Fruit fly (Drosophila melanogaster) whole organism, prepupa: Measurements from ENCODE around the gene sra.
A peak's percentile ranks its signal among the peaks of the same experiment; 100 is the strongest.

Experiments
- Blimp-1 ChIP-seq: fragments of 200-800 bp; sonication (Bioruptor generic); optimal IDR thresholded peaks from 3 replicates; lab custom pipeline; 2017; ENCODE audit warnings: missing biosample characterization, missing genetic modification characterization, mild to moderate bottlenecking, moderate library complexity, missing genetic modification reagents
- CG10631 ChIP-seq: fragments of 200-800 bp; sonication (Bioruptor generic); optimal IDR thresholded peaks from 2 replicates; lab custom pipeline; 2016; ENCODE audit warnings: missing biosample characterization, missing genetic modification characterization
- CG10669 ChIP-seq: fragments of 200-800 bp; sonication (Bioruptor generic); optimal IDR thresholded peaks from 3 replicates; lab custom pipeline; 2018; ENCODE audit warnings: missing biosample characterization, mild to moderate bottlenecking, missing genetic modification characterization, moderate library complexity
- CG11294 ChIP-seq: fragments of 200-800 bp; sonication (Bioruptor generic); IDR thresholded peaks from 2 replicates; pipeline ENCODE4 v1.3.6; 2022; ENCODE audit warnings: missing biosample characterization, missing genetic modification characterization
- CG15336 ChIP-seq: fragments of 200-800 bp; sonication (Bioruptor generic); IDR thresholded peaks from 2 replicates; pipeline ENCODE4 v1.3.6; 2022; ENCODE audit warnings: missing biosample characterization, missing genetic modification characterization
- CG16779 ChIP-seq: fragments of 200-800 bp; sonication (Bioruptor generic); optimal IDR thresholded peaks from 3 replicates; lab custom pipeline; 2017; ENCODE audit warnings: missing biosample characterization, mild to moderate bottlenecking, missing genetic modification characterization
- CG3032 ChIP-seq: fragments of 200-800 bp; optimal IDR thresholded peaks from 2 replicates; lab custom pipeline; 2019; ENCODE audit warnings: missing biosample characterization, mild to moderate bottlenecking, missing genetic modification characterization, moderate library complexity
- CG31627 ChIP-seq: fragments of 200-800 bp; sonication (Bioruptor generic); optimal IDR thresholded peaks from 3 replicates; lab custom pipeline; 2016; ENCODE audit warnings: missing biosample characterization, missing genetic modification characterization
- CG32006 ChIP-seq: fragments of 200-800 bp; sonication (Bioruptor generic); optimal IDR thresholded peaks from 3 replicates; lab custom pipeline; 2017; ENCODE audit warnings: missing biosample characterization, mild to moderate bottlenecking, missing genetic modification characterization
- CG34406 ChIP-seq: fragments of 200-800 bp; sonication (Bioruptor generic); optimal IDR thresholded peaks from 3 replicates; lab custom pipeline; 2016; ENCODE audit warnings: missing biosample characterization, missing genetic modification characterization
- CG3919 ChIP-seq: fragments of 200-800 bp; sonication (Bioruptor generic); optimal IDR thresholded peaks from 3 replicates; lab custom pipeline; 2016; ENCODE audit warnings: missing biosample characterization, missing genetic modification characterization
- CG4318 ChIP-seq: fragments of 200-800 bp; sonication (Bioruptor generic); optimal IDR thresholded peaks from 3 replicates; lab custom pipeline; 2017; ENCODE audit warnings: missing biosample characterization, mild to moderate bottlenecking, missing genetic modification characterization
- CG6276 ChIP-seq: fragments of 200-800 bp; sonication (Bioruptor generic); optimal IDR thresholded peaks from 2 replicates; lab custom pipeline; 2017; ENCODE audit warnings: missing biosample characterization, mild to moderate bottlenecking, missing genetic modification characterization
- CG6808 ChIP-seq: fragments of 200-800 bp; sonication (Bioruptor generic); optimal IDR thresholded peaks from 3 replicates; lab custom pipeline; 2017; ENCODE audit warnings: missing biosample characterization, missing genetic modification characterization, mild to moderate bottlenecking, moderate library complexity, missing genetic modification reagents
- CG6854 ChIP-seq: fragments of 200-800 bp; sonication (Bioruptor generic); optimal IDR thresholded peaks from 2 replicates; lab custom pipeline; 2017; ENCODE audit warnings: missing biosample characterization, mild to moderate bottlenecking, missing genetic modification characterization
- CG7368 ChIP-seq: fragments of 200-800 bp; sonication (Bioruptor generic); optimal IDR thresholded peaks from 3 replicates; lab custom pipeline; 2016; ENCODE audit warnings: missing biosample characterization, missing genetic modification characterization
- CG8119 ChIP-seq: fragments of 200-800 bp; sonication (Bioruptor generic); IDR thresholded peaks from 3 replicates; pipeline ENCODE4 v1.3.6; 2022; ENCODE audit warnings: missing biosample characterization, missing genetic modification characterization
- CG8319 ChIP-seq: fragments of 200-800 bp; sonication (Bioruptor generic); optimal IDR thresholded peaks from 3 replicates; lab custom pipeline; 2016; ENCODE audit warnings: missing biosample characterization, missing genetic modification characterization
- CG8632 ChIP-seq: fragments of 200-800 bp; sonication (Bioruptor generic); optimal IDR thresholded peaks from 3 replicates; lab custom pipeline; 2016; ENCODE audit warnings: missing biosample characterization, missing genetic modification characterization
- CG9139 ChIP-seq: fragments of 200-800 bp; sonication (Bioruptor generic); optimal IDR thresholded peaks from 3 replicates; lab custom pipeline; 2017; ENCODE audit warnings: missing biosample characterization, mild to moderate bottlenecking, missing genetic modification characterization
- Eip78C ChIP-seq: fragments of 200-800 bp; sonication (Bioruptor generic); peaks from one replicate; lab custom pipeline; 2016; ENCODE audit warnings: missing biosample characterization, missing genetic modification characterization
- Eip93F ChIP-seq: fragments of 200-800 bp; sonication (Bioruptor generic); optimal IDR thresholded peaks from 2 replicates; lab custom pipeline; 2016; ENCODE audit warnings: missing biosample characterization, mild to moderate bottlenecking, missing genetic modification characterization
- Ets21C ChIP-seq: fragments of 200-800 bp; sonication (Bioruptor generic); optimal IDR thresholded peaks from 3 replicates; lab custom pipeline; 2016; ENCODE audit warnings: missing biosample characterization, missing genetic modification characterization
- Ets96B ChIP-seq: fragments of 200-800 bp; optimal IDR thresholded peaks from 2 replicates; lab custom pipeline; 2019; ENCODE audit warnings: missing biosample characterization, mild to moderate bottlenecking, missing genetic modification characterization, moderate library complexity
- Hr38 ChIP-seq: sonication (Bioruptor generic); optimal IDR thresholded peaks from 2 replicates; lab custom pipeline; 2016; ENCODE audit warnings: missing biosample characterization, missing genetic modification characterization
- Hr39 ChIP-seq: fragments of 200-800 bp; sonication (Bioruptor generic); optimal IDR thresholded peaks from 2 replicates; lab custom pipeline; 2016; ENCODE audit warnings: missing biosample characterization, missing genetic modification characterization
- Hr4 ChIP-seq: fragments of 200-800 bp; sonication (Bioruptor generic); optimal IDR thresholded peaks from 3 replicates; lab custom pipeline; 2016; ENCODE audit warnings: missing biosample characterization, missing genetic modification characterization
- Lpt ChIP-seq: fragments of 200-800 bp; sonication (Bioruptor generic); optimal IDR thresholded peaks from 3 replicates; lab custom pipeline; 2016; ENCODE audit warnings: missing biosample characterization, missing genetic modification characterization
- Met ChIP-seq: fragments of 200-800 bp; sonication (Bioruptor generic); optimal IDR thresholded peaks from 3 replicates; lab custom pipeline; 2016; ENCODE audit warnings: missing biosample characterization, missing genetic modification characterization
- OdsH ChIP-seq: fragments of 200-800 bp; sonication (Bioruptor generic); optimal IDR thresholded peaks from 3 replicates; lab custom pipeline; 2016; ENCODE audit warnings: missing biosample characterization, missing genetic modification characterization
- Sox102F ChIP-seq: fragments of 200-800 bp; sonication (Bioruptor generic); optimal IDR thresholded peaks from 2 replicates; lab custom pipeline; 2016; ENCODE audit warnings: missing biosample characterization, mild to moderate bottlenecking, missing genetic modification characterization
- Sox14 ChIP-seq: fragments of 200-800 bp; sonication (Bioruptor generic); optimal IDR thresholded peaks from 3 replicates; lab custom pipeline; 2016; ENCODE audit warnings: missing biosample characterization, missing genetic modification characterization
- achi ChIP-seq: fragments of 200-800 bp; sonication (Bioruptor generic); optimal IDR thresholded peaks from 3 replicates; lab custom pipeline; 2016; ENCODE audit warnings: missing biosample characterization, missing genetic modification characterization
- acj6 ChIP-seq: fragments of 200-800 bp; sonication (Bioruptor generic); optimal IDR thresholded peaks from 3 replicates; lab custom pipeline; 2016; ENCODE audit warnings: missing biosample characterization, missing genetic modification characterization
- cyc ChIP-seq: fragments of 200-800 bp; sonication (Bioruptor generic); optimal IDR thresholded peaks from 3 replicates; lab custom pipeline; 2016; ENCODE audit warnings: missing biosample characterization, missing genetic modification characterization
- dsx ChIP-seq: fragments of 200-800 bp; optimal IDR thresholded peaks from 3 replicates; lab custom pipeline; 2019; ENCODE audit warnings: missing biosample characterization, mild to moderate bottlenecking, missing genetic modification characterization, moderate library complexity; ENCODE audit not compliant: poor library complexity, severe bottlenecking
- esn ChIP-seq: fragments of 200-800 bp; sonication (Bioruptor generic); optimal IDR thresholded peaks from 2 replicates; lab custom pipeline; 2016; ENCODE audit warnings: missing biosample characterization, mild to moderate bottlenecking, missing genetic modification characterization, moderate library complexity
- fd59A ChIP-seq: fragments of 200-800 bp; sonication (Bioruptor generic); optimal IDR thresholded peaks from 2 replicates; lab custom pipeline; 2017; ENCODE audit warnings: missing biosample characterization, mild to moderate bottlenecking, missing genetic modification characterization, missing genetic modification reagents
- fd85E ChIP-seq: fragments of 200-800 bp; sonication (Bioruptor generic); optimal IDR thresholded peaks from 3 replicates; lab custom pipeline; 2016; ENCODE audit warnings: missing biosample characterization, missing genetic modification characterization
- fkh ChIP-seq: fragments of 200-800 bp; sonication (Bioruptor generic); optimal IDR thresholded peaks from 3 replicates; lab custom pipeline; 2017; ENCODE audit warnings: missing biosample characterization, mild to moderate bottlenecking, missing genetic modification characterization, moderate library complexity
- spab ChIP-seq: fragments of 200-800 bp; sonication (Bioruptor generic); optimal IDR thresholded peaks from 2 replicates; lab custom pipeline; 2017; ENCODE audit warnings: missing biosample characterization, mild to moderate bottlenecking, missing genetic modification characterization, missing genetic modification reagents
- svp ChIP-seq: fragments of 200-800 bp; sonication (Bioruptor generic); peaks from one replicate; lab custom pipeline; 2016; ENCODE audit warnings: missing biosample characterization, missing genetic modification characterization
- vri ChIP-seq: fragments of 200-800 bp; sonication (Bioruptor generic); optimal IDR thresholded peaks from 3 replicates; lab custom pipeline; 2016; ENCODE audit warnings: missing biosample characterization, mild to moderate bottlenecking, missing genetic modification characterization

The sra gene

DNA sequence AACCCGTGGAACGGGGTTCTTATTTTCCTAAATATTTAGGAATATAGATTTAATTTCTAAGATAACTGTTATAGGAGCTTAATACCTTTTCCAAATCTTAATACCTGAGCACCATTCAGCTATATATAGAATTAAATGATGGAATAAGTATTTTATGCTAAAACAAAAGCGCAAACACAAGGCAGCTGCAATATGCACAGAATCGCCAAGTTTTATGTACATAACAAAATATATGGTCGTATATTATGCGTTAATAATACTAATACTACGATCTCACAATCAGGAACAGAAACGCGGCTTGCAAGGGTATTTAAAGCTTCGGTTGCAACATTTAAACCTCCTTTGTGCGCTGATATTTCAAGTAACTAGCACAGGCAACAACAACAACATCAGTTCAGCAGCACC is 47.9 kb downstream of the sra start (continued):
- TF ChIP-seq CG3032 (peak; percentile 91), acj6 (GFP tag; lab: Kevin White, UChicago) (peak; percentile 74), Hr38 (GFP tag; lab: Kevin White, UChicago) (no peak), spab (peak; percentile 92), CG9139 (peak; percentile 73), CG6276 (GFP tag; lab: Kevin White, UChicago) (peak; percentile 89), CG31627 (GFP tag; lab: Kevin White, UChicago) (peak; percentile 81), Hr4 (GFP tag; lab: Kevin White, UChicago) (peak; percentile 90)

DNA sequence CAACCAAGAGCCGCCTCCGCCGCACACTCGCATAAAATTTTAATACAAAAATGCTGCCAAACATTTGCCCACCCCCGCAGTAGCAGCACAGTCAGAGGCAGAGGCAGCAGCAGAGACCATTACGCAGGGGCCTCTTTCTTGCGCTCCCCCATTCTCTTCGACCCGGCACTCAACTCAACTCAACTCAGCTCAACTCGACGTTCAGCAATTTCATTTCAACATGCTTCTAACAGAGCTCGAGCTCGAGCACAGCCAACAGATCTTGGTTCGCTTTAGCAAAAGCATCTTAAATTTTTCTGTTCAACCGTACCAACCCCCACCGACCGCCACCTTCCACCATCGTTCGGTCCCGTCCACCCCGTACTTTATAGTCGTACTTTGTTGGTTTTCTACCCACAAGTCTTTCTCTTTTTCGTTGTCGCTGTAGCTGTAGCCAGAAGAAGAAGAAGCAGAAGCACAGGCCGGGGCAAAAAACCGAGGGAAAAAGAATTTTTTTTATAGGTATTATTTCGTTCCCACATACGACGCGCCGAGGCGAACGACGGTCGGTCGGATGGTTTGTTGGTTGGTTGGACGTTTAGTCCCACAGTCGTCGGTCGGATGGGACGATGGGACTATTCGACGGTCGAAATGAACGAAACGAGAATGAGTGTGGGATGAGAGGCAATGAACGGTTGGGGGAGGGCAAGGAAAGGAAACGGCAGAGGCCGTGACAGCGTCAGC is 48.6 kb downstream of the sra start:
- TF ChIP-seq CG15336 (GFP tag; lab: Robert Waterston, UW) (no peak), CG3919 (GFP tag; lab: Kevin White, UChicago) (no peak), Lpt (peak; percentile 58), dsx (GFP tag; lab: Kevin White, UChicago) (peak; percentile 87), CG6854 (GFP tag; lab: Kevin White, UChicago) (peak; percentile 38), vri (GFP tag; lab: Kevin White, UChicago) (peak; percentile 65), svp (GFP tag; lab: Kevin White, UChicago) (peak; percentile 96), Ets96B (no peak), Eip93F (GFP tag; lab: Kevin White, UChicago) (peak; percentile 68), fd85E (GFP tag; lab: Kevin White, UChicago) (peak; percentile 62), Sox14 (peak; percentile 4), Eip78C (GFP tag; lab: Kevin White, UChicago) (peak; percentile 7), fkh (GFP tag; lab: Kevin White, UChicago) (peak; percentile 41)

DNA sequence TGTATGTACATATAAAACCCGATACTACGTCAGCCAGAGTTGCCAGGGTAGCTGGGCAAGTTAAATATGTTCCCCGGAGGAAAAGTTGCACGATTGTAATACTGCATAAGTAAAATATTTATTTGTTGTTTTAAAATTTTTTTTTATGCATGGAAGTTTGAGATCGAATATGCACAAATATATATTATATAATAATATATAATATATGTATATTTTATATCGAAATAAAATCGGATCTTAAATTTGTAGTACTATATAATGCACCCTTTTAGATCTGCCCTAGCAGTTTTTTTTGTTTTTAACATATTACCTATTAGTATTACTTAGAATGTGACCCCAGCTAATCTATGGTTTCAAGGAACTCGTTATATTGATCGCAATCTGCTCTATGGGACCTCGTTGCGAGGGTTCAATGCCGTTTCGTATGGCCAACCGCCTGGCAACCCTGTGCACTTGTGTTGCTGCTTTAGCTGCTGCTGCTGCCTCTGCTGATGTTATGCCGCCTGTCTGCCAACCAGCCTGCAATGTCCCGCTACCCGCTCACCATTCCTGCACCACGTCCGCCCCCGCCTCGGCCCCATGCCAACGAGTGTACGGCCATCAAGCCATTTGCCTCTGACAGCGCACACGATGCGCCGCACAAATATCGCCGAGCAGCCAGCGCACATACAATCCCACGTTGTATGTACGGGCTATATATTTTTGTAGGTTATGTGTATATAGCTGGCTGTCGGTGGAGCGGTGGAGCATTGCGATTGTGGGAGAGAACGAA is 49.3 kb downstream of the sra start:
- peak; percentile 90 for TF ChIP-seq Ets96B
- TF ChIP-seq cyc (GFP tag; lab: Kevin White, UChicago): peak; percentile 64
- peak; percentile 36 for TF ChIP-seq Lpt
- peak; percentile 86 for TF ChIP-seq esn (GFP tag; lab: Kevin White, UChicago)
- TF ChIP-seq CG10631 (GFP tag; lab: Kevin White, UChicago): peak; percentile 98
- TF ChIP-seq CG3919 (GFP tag; lab: Kevin White, UChicago): peak; percentile 64
- TF ChIP-seq Sox14: peak; percentile 47
- no peak for TF ChIP-seq CG11294 (GFP tag; lab: Robert Waterston, UW)
- TF ChIP-seq achi (GFP tag; lab: Kevin White, UChicago): peak; percentile 94
- TF ChIP-seq CG32006 (GFP tag; lab: Kevin White, UChicago): peak; percentile 98
- TF ChIP-seq CG10669 (GFP tag; lab: Kevin White, UChicago): peak; percentile 82
- TF ChIP-seq CG8632 (GFP tag; lab: Kevin White, UChicago): peak; percentile 95
- peak; percentile 70 for TF ChIP-seq Met (GFP tag; lab: Kevin White, UChicago)
- TF ChIP-seq Blimp-1 (GFP tag; lab: Kevin White, UChicago): peak; percentile 87
- TF ChIP-seq CG15336 (GFP tag; lab: Robert Waterston, UW): no peak
- peak; percentile 75 for TF ChIP-seq CG31627 (GFP tag; lab: Kevin White, UChicago)
- TF ChIP-seq Eip78C (GFP tag; lab: Kevin White, UChicago): peak; percentile 91
- no peak for TF ChIP-seq CG8119 (GFP tag; lab: Robert Waterston, UW)
- TF ChIP-seq CG34406 (GFP tag; lab: Kevin White, UChicago): peak; percentile 96
- peak; percentile 85 for TF ChIP-seq CG16779 (tag; lab: Kevin White, UChicago)
- peak; percentile 91 for TF ChIP-seq spab
- peak; percentile 74 for TF ChIP-seq vri (GFP tag; lab: Kevin White, UChicago)
- peak; percentile 84 for TF ChIP-seq fd59A (GFP tag; lab: Kevin White, UChicago)
- TF ChIP-seq fkh (GFP tag; lab: Kevin White, UChicago): peak; percentile 12
- peak; percentile 87 for TF ChIP-seq acj6 (GFP tag; lab: Kevin White, UChicago)
- TF ChIP-seq Sox102F (GFP tag; lab: Kevin White, UChicago): peak; percentile 45
- TF ChIP-seq OdsH (GFP tag; lab: Kevin White, UChicago): peak; percentile 85
- no peak for TF ChIP-seq CG7368 (GFP tag; lab: Kevin White, UChicago)
- no peak for TF ChIP-seq fd85E (GFP tag; lab: Kevin White, UChicago)
- TF ChIP-seq CG8319 (GFP tag; lab: Kevin White, UChicago): peak; percentile 76
- peak; percentile 33 for TF ChIP-seq Ets21C
- peak; percentile 77 for TF ChIP-seq Hr39 (GFP tag; lab: Kevin White, UChicago)
- TF ChIP-seq CG6808 (GFP tag; lab: Kevin White, UChicago): peak; percentile 93
- peak; percentile 95 for TF ChIP-seq CG4318 (GFP tag; lab: Kevin White, UChicago)
